Fruit fly (Drosophila melanogaster): Measurements from ENCODE around the gene mxt.

- TF ChIP-seq CTCF (optimal IDR thresholded peaks at IDR 0.05), result no peak
- no peak for TF ChIP-seq CG8478 (optimal IDR thresholded peaks at IDR 0.05)
These were observed 10.9 kb downstream of the mxt start for dm6 chr2L:4836193-4836592.

Data from S2 (cell line).